Fruit fly (Drosophila melanogaster) whole organism, embryonic: ENCODE results near the gene CG44158.

Experiments used
- ATbp ChIP-seq: fragments of 200-800 bp; sonication (Bioruptor generic); optimal IDR thresholded peaks from 2 replicates; lab custom pipeline; 2017; ENCODE audit warnings: missing biosample characterization, mild to moderate bottlenecking, missing genetic modification characterization, missing genetic modification reagents
- CG10543 ChIP-seq: fragments of 200-800 bp; sonication (Bioruptor generic); optimal IDR thresholded peaks from 3 replicates; lab custom pipeline; 2017; ENCODE audit warnings: missing biosample characterization, mild to moderate bottlenecking, missing genetic modification characterization, moderate library complexity
- CG11398 ChIP-seq: fragments of 200-800 bp; sonication (Bioruptor generic); optimal IDR thresholded peaks from 2 replicates; lab custom pipeline; 2016; ENCODE audit warnings: missing biosample characterization, missing genetic modification characterization
- CG11456 ChIP-seq: fragments of 200-800 bp; sonication (Bioruptor generic); IDR thresholded peaks from 3 replicates; pipeline ENCODE4 v1.3.6; 2022; ENCODE audit warnings: missing biosample characterization, missing genetic modification characterization
- CG13775 ChIP-seq: fragments of 200-800 bp; sonication (Bioruptor generic); optimal IDR thresholded peaks from 3 replicates; lab custom pipeline; 2017; ENCODE audit warnings: missing biosample characterization, mild to moderate bottlenecking, missing genetic modification characterization
- CG1602 ChIP-seq: fragments of 200-800 bp; sonication (Bioruptor generic); optimal IDR thresholded peaks from 3 replicates; lab custom pipeline; 2016; ENCODE audit warnings: missing biosample characterization, missing genetic modification characterization
- CG1647 ChIP-seq: fragments of 200-800 bp; sonication (Bioruptor generic); optimal IDR thresholded peaks from 3 replicates; lab custom pipeline; 2016; ENCODE audit warnings: missing biosample characterization, missing genetic modification characterization
- CG16815 ChIP-seq: fragments of 200-800 bp; sonication (Bioruptor generic); optimal IDR thresholded peaks from 3 replicates; lab custom pipeline; 2017; ENCODE audit warnings: missing biosample characterization, mild to moderate bottlenecking, missing genetic modification characterization
- CG17829 ChIP-seq: fragments of 200-800 bp; optimal IDR thresholded peaks from 2 replicates; lab custom pipeline; 2019; ENCODE audit warnings: missing biosample characterization, mild to moderate bottlenecking, missing genetic modification characterization, moderate library complexity
- CG18619 ChIP-seq: fragments of 200-800 bp; sonication (Bioruptor generic); optimal IDR thresholded peaks from 3 replicates; lab custom pipeline; 2017; ENCODE audit warnings: missing biosample characterization, mild to moderate bottlenecking, missing genetic modification characterization
- CG31441 ChIP-seq: fragments of 200-800 bp; sonication (Bioruptor generic); IDR thresholded peaks from 2 replicates; pipeline ENCODE4 v1.3.6; 2022; ENCODE audit warnings: missing biosample characterization, missing genetic modification characterization
- CG5245 ChIP-seq: fragments of 200-800 bp; sonication (Bioruptor generic); optimal IDR thresholded peaks from 3 replicates; lab custom pipeline; 2016; ENCODE audit warnings: missing biosample characterization, missing genetic modification characterization
- CG6654 ChIP-seq: fragments of 200-800 bp; sonication (Bioruptor generic); optimal IDR thresholded peaks from 2 replicates; lab custom pipeline; 2017; ENCODE audit warnings: missing biosample characterization, mild to moderate bottlenecking, missing genetic modification characterization
- CG8359 ChIP-seq: fragments of 200-800 bp; sonication (Bioruptor generic); optimal IDR thresholded peaks from 2 replicates; lab custom pipeline; 2017; ENCODE audit warnings: missing biosample characterization, mild to moderate bottlenecking, missing genetic modification characterization, borderline replicate concordance
- CG8478 ChIP-seq: fragments of >200 bp; optimal IDR thresholded peaks from 2 replicates; lab custom pipeline; 2018
- CG9727 ChIP-seq: fragments of 200-800 bp; sonication (Bioruptor generic); optimal IDR thresholded peaks from 3 replicates; lab custom pipeline; 2017; ENCODE audit warnings: missing biosample characterization, mild to moderate bottlenecking, missing genetic modification characterization
- CkIIα-i1 ChIP-seq: fragments of 200-800 bp; sonication (Bioruptor generic); IDR thresholded peaks from 2 replicates; pipeline ENCODE4 v1.3.6; 2022; ENCODE audit warnings: missing biosample characterization, missing genetic modification characterization
- Deaf1 ChIP-seq: fragments of 200-800 bp; optimal IDR thresholded peaks from 3 replicates; lab custom pipeline; 2019; ENCODE audit warnings: missing biosample characterization, mild to moderate bottlenecking, missing genetic modification characterization, moderate library complexity
- Dip3 ChIP-seq: fragments of 200-800 bp; sonication (Bioruptor generic); optimal IDR thresholded peaks from 3 replicates; lab custom pipeline; 2016; ENCODE audit warnings: missing biosample characterization, missing genetic modification characterization
- Dp ChIP-seq: fragments of 200-800 bp; sonication (Bioruptor generic); optimal IDR thresholded peaks from 2 replicates; lab custom pipeline; 2018; ENCODE audit warnings: missing biosample characterization, mild to moderate bottlenecking, missing genetic modification characterization, moderate library complexity
- H15 ChIP-seq: fragments of 200-800 bp; sonication (Bioruptor generic); IDR thresholded peaks from 3 replicates; pipeline ENCODE4 v1.3.6; 2022; ENCODE audit warnings: missing biosample characterization, missing genetic modification characterization
- NK7.1 ChIP-seq: fragments of 200-800 bp; sonication (Bioruptor generic); optimal IDR thresholded peaks from 3 replicates; lab custom pipeline; 2016; ENCODE audit warnings: missing biosample characterization, missing genetic modification characterization
- Side ChIP-seq: fragments of 200-800 bp; sonication (Bioruptor generic); optimal IDR thresholded peaks from 2 replicates; lab custom pipeline; 2016; ENCODE audit warnings: missing biosample characterization, missing genetic modification characterization
- Xbp1 ChIP-seq: fragments of 200-800 bp; sonication (Bioruptor generic); optimal IDR thresholded peaks from 3 replicates; lab custom pipeline; 2016; ENCODE audit warnings: missing biosample characterization, mild to moderate bottlenecking, missing genetic modification characterization
- YL-1 ChIP-seq: fragments of 200-800 bp; sonication (Bioruptor generic); optimal IDR thresholded peaks from 3 replicates; lab custom pipeline; 2017; ENCODE audit warnings: missing biosample characterization, mild to moderate bottlenecking, missing genetic modification characterization
- ato ChIP-seq: fragments of 200-800 bp; sonication (Bioruptor generic); IDR thresholded peaks from 2 replicates; pipeline ENCODE4 v1.3.6; 2022; ENCODE audit warnings: missing biosample characterization, missing genetic modification characterization; ENCODE audit not compliant: partially characterized antibody
- br ChIP-seq: fragments of >200 bp; optimal IDR thresholded peaks from 2 replicates; lab custom pipeline; 2017
- crol ChIP-seq: fragments of 200-800 bp; sonication (Bioruptor generic); IDR thresholded peaks from 2 replicates; pipeline ENCODE4 v1.3.6; 2022; ENCODE audit warnings: missing biosample characterization, missing genetic modification characterization
- dmrt11E ChIP-seq: fragments of 200-800 bp; sonication (Bioruptor generic); optimal IDR thresholded peaks from 3 replicates; lab custom pipeline; 2018; ENCODE audit warnings: missing biosample characterization, mild to moderate bottlenecking, missing genetic modification characterization, moderate library complexity
- dpn ChIP-seq, 2 experiments: fragments of 200-800 bp; sonication (Bioruptor generic); optimal IDR thresholded peaks; 3 replicates each; lab custom pipeline; 2016; ENCODE audit warnings: missing biosample characterization in 2 of 2, missing genetic modification characterization in 2 of 2
- emc ChIP-seq: fragments of 200-800 bp; sonication (Bioruptor generic); optimal IDR thresholded peaks from 2 replicates; lab custom pipeline; 2016; ENCODE audit warnings: missing biosample characterization, missing genetic modification characterization
- gsb ChIP-seq: fragments of 200-800 bp; sonication (Bioruptor generic); IDR thresholded peaks from 2 replicates; pipeline ENCODE4 v1.3.6; 2022; ENCODE audit warnings: missing biosample characterization, missing genetic modification characterization
- her ChIP-seq: fragments of 200-800 bp; sonication (Bioruptor generic); optimal IDR thresholded peaks from 2 replicates; lab custom pipeline; 2016; ENCODE audit warnings: missing biosample characterization, missing genetic modification characterization
- insv ChIP-seq, 2 experiments: fragments of 200-800 bp; sonication (Bioruptor generic); optimal IDR thresholded peaks; 3 replicates each; lab custom pipeline; 2016 to 2018; ENCODE audit warnings: missing biosample characterization in 2 of 2, missing genetic modification characterization in 2 of 2
- kah ChIP-seq: fragments of 200-800 bp; sonication (Bioruptor generic); optimal IDR thresholded peaks from 2 replicates; lab custom pipeline; 2018; ENCODE audit warnings: missing biosample characterization, mild to moderate bottlenecking, missing genetic modification characterization
- kay ChIP-seq: fragments of 200-800 bp; sonication (Bioruptor generic); optimal IDR thresholded peaks from 2 replicates; lab custom pipeline; 2016; ENCODE audit warnings: missing biosample characterization, missing genetic modification characterization
- mam ChIP-seq: fragments of 200-800 bp; sonication (Bioruptor generic); optimal IDR thresholded peaks from 3 replicates; lab custom pipeline; 2016; ENCODE audit warnings: missing biosample characterization, missing genetic modification characterization
- nerfin-2 ChIP-seq: fragments of 200-800 bp; sonication (Bioruptor generic); IDR thresholded peaks from 2 replicates; pipeline ENCODE4 v1.3.6; 2022; ENCODE audit warnings: missing biosample characterization, missing genetic modification characterization; ENCODE audit not compliant: partially characterized antibody
- org-1 ChIP-seq: fragments of 200-800 bp; sonication (Bioruptor generic); optimal IDR thresholded peaks from 2 replicates; lab custom pipeline; 2017; ENCODE audit warnings: missing biosample characterization, missing genetic modification characterization
- pb ChIP-seq: fragments of 200-800 bp; sonication (Bioruptor generic); optimal IDR thresholded peaks from 3 replicates; lab custom pipeline; 2016; ENCODE audit warnings: missing biosample characterization, missing genetic modification characterization
- pita ChIP-seq: fragments of 200-800 bp; sonication (Bioruptor generic); optimal IDR thresholded peaks from 2 replicates; lab custom pipeline; 2017; ENCODE audit warnings: missing biosample characterization, mild to moderate bottlenecking, missing genetic modification characterization
- prd ChIP-seq, 3 experiments: fragments of >200 bp in 2 of 3; fragments of 200-800 bp in 1 of 3; sonication (Bioruptor generic) in 1 of 3; optimal IDR thresholded peaks in 2 of 3; IDR thresholded peaks in 1 of 3; 2 replicates in 2 of 3; 3 replicates in 1 of 3; pipeline versions ENCODE4 v1.3.6 to Lab custom; 2017 to 2022; ENCODE audit warnings: missing biosample characterization in 1 of 3, missing genetic modification characterization in 1 of 3
- ranshi ChIP-seq: fragments of 200-800 bp; sonication (Bioruptor generic); IDR thresholded peaks from 2 replicates; pipeline ENCODE4 v1.3.6; 2022; ENCODE audit warnings: missing biosample characterization, missing genetic modification characterization
- rib ChIP-seq: fragments of 200-800 bp; sonication (Bioruptor generic); IDR thresholded peaks from 2 replicates; pipeline ENCODE4 v1.3.6; 2022; ENCODE audit warnings: missing biosample characterization, missing genetic modification characterization
- sc ChIP-seq, 3 experiments: fragments of >200 bp in 2 of 3; fragments of 200-800 bp in 1 of 3; sonication (Bioruptor generic) in 1 of 3; optimal IDR thresholded peaks; 2 replicates in 2 of 3; 3 replicates in 1 of 3; lab custom pipeline; 2017; ENCODE audit warnings: mild to moderate bottlenecking in 1 of 3, missing biosample characterization in 1 of 3, missing genetic modification characterization in 1 of 3, missing genetic modification reagents in 1 of 3
- tap ChIP-seq: fragments of 200-800 bp; optimal IDR thresholded peaks from 3 replicates; lab custom pipeline; 2019; ENCODE audit warnings: missing biosample characterization, mild to moderate bottlenecking, missing genetic modification characterization, moderate library complexity
- tio ChIP-seq: fragments of 200-800 bp; sonication (Bioruptor generic); optimal IDR thresholded peaks from 2 replicates; lab custom pipeline; 2017; ENCODE audit warnings: missing biosample characterization, missing genetic modification characterization, inconsistent platforms
- tna ChIP-seq: fragments of 200-800 bp; sonication (Bioruptor generic); IDR thresholded peaks from 2 replicates; pipeline ENCODE4 v1.3.6; 2022; ENCODE audit warnings: missing biosample characterization, missing genetic modification characterization; ENCODE audit not compliant: partially characterized antibody
- trh ChIP-seq: fragments of 200-800 bp; sonication (Bioruptor generic); optimal IDR thresholded peaks from 2 replicates; lab custom pipeline; 2016; ENCODE audit warnings: missing biosample characterization, missing genetic modification characterization
- wor ChIP-seq: fragments of 200-800 bp; sonication (Bioruptor generic); IDR thresholded peaks from 2 replicates; pipeline ENCODE4 v1.3.6; 2022; ENCODE audit warnings: missing biosample characterization, missing genetic modification characterization

Gene CG44158

dm6 chr3R:18226043-18226808, 17.6 kb downstream of the CG44158 start, which contains the start of the genes CG7168 and Mdh2 (continued):
- TF ChIP-seq CG11398 (GFP tag; lab: Kevin White, UChicago) (no peak), Deaf1 (tag; lab: Kevin White, UChicago) (no peak), CG10543 (no peak), Dp (GFP tag; lab: Kevin White, UChicago) (peak; percentile 76), tio (GFP tag; lab: Kevin White, UChicago) (no peak), Dip3 (GFP tag; lab: Kevin White, UChicago) (no peak), CG1602 (GFP tag; lab: Kevin White, UChicago) (no peak), CG18619 (GFP tag; lab: Kevin White, UChicago) (no peak), CG17829 (tag; lab: Kevin White, UChicago) (peak; percentile 31), insv (GFP tag; optimal IDR thresholded peaks at IDR 0.05; lab: Kevin White, UChicago) (no peak), CkIIα-i1 (no peak), CG9727 (GFP tag; lab: Kevin White, UChicago) (no peak), ato (peak; percentile 91), CG8359 (GFP tag; lab: Kevin White, UChicago) (no peak), CG6654 (GFP tag; lab: Kevin White, UChicago) (no peak), YL-1 (GFP tag; lab: Kevin White, UChicago) (peak; percentile 0), NK7.1 (no peak), prd (optimal IDR thresholded peaks at IDR 0.05; lab: Kevin White, UChicago) (no peak), prd (GFP tag; IDR thresholded peaks at IDR 0.05; lab: Robert Waterston, UW) (no peak), pita (GFP tag; lab: Kevin White, UChicago) (no peak), kay (no peak), CG31441 (GFP tag; lab: Robert Waterston, UW) (no peak), ATbp (no peak), org-1 (GFP tag; lab: Kevin White, UChicago) (no peak), Xbp1 (GFP tag; lab: Kevin White, UChicago) (no peak), H15 (GFP tag; lab: Robert Waterston, UW) (no peak), nerfin-2 (GFP tag; lab: Robert Waterston, UW) (peak; percentile 92), CG5245 (GFP tag; lab: Kevin White, UChicago) (no peak), dpn (GFP tag; optimal IDR thresholded peaks at IDR 0.05; lab: Kevin White, UChicago) (no peak), CG11456 (no peak), rib (GFP tag; lab: Robert Waterston, UW) (no peak), kah (GFP tag; lab: Kevin White, UChicago) (no peak), crol (GFP tag; lab: Robert Waterston, UW) (peak; percentile 35; the same call in 1 of the 2 replicates), CG1647 (GFP tag; lab: Kevin White, UChicago) (no peak), CG13775 (GFP tag; lab: Kevin White, UChicago) (no peak), tna (peak; percentile 67), CG16815 (GFP tag; lab: Kevin White, UChicago) (no peak), wor (GFP tag; lab: Robert Waterston, UW) (no peak), CG8478 (lab: Kevin White, UChicago) (no peak), ranshi (GFP tag; lab: Robert Waterston, UW) (no peak), emc (GFP tag; lab: Kevin White, UChicago) (no peak), dmrt11E (tag; lab: Kevin White, UChicago) (no peak), her (GFP tag; lab: Kevin White, UChicago) (no peak), br (no peak), sc (optimal IDR thresholded peaks at IDR 0.05; lab: Kevin White, UChicago) (no peak), sc (GFP tag; optimal IDR thresholded peaks at IDR 0.05; lab: Kevin White, UChicago) (no peak), trh (GFP tag; lab: Kevin White, UChicago) (no peak), pb (GFP tag; lab: Kevin White, UChicago) (no peak), mam (no peak), tap (tag; lab: Kevin White, UChicago) (no peak), gsb (GFP tag; lab: Robert Waterston, UW) (0 out of 2 replicates have a peak, but pooled peaks have one; percentile 15), Side (GFP tag; lab: Kevin White, UChicago) (no peak)
